Worm (Caenorhabditis elegans): ENCODE measurements around the gene srh-301.

srh-301 gene

DNA sequence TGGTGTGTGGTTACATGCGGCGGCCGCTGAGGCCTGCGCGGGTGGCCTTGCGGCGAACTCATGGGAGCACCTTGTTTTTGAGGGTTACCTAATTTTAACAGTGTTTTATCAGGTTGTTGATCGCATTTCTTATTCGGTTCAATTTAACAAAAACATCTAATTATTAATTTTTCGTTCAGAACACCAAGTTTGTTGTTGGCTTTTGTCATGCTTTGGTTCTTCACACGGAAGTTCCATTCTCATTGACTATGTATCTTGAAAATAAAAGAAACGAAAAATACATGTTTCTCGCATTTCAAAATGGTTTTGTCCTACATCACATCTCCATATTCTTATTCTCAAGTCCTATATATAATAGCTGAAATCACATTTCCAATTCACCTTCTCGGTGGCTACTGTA, 34.5 kb upstream of the srh-301 start, which contains the start of gene srh-290:
Gene srh-290, plus strand, starts transcription at position 301 of the 400 bp plus-strand sequence.
- TF ChIP-seq ham-2 (GFP tag; optimal IDR thresholded peaks at IDR 0.05) (no peak), snpc-4 (tag; optimal IDR thresholded peaks at IDR 0.05) (no peak), sptf-1 (tag; optimal IDR thresholded peaks at IDR 0.05) (no peak), ceh-83 (GFP tag; optimal IDR thresholded peaks at IDR 0.05) (no peak), nhr-2 (tag; optimal IDR thresholded peaks at IDR 0.05) (no peak), lsy-2 (tag; optimal IDR thresholded peaks at IDR 0.05) (no peak), mab-5 (tag; optimal IDR thresholded peaks at IDR 0.05) (no peak), unc-39 (tag; optimal IDR thresholded peaks at IDR 0.05) (no peak), lin-13 (tag; optimal IDR thresholded peaks at IDR 0.05) (no peak), drap-1 (GFP tag; optimal IDR thresholded peaks at IDR 0.05) (no peak), ztf-11 (tag; optimal IDR thresholded peaks at IDR 0.05) (no peak), bed-3 (GFP tag; optimal IDR thresholded peaks at IDR 0.05) (no peak), nhr-76 (tag; optimal IDR thresholded peaks at IDR 0.05) (no peak)

- TF ChIP-seq mls-2 (tag; optimal IDR thresholded peaks at IDR 0.05) (no peak), cnd-1 (tag; optimal IDR thresholded peaks at IDR 0.05) (no peak), unc-62 (GFP tag; optimal IDR thresholded peaks at IDR 0.05) (no peak), elt-1 (tag; optimal IDR thresholded peaks at IDR 0.05; ENCODE audit: borderline replicate concordance, insufficient read depth) (no peak), nhr-28 (tag; optimal IDR thresholded peaks at IDR 0.05) (no peak), elt-3 (tag; optimal IDR thresholded peaks at IDR 0.05) (no peak), sptf-1 (tag; optimal IDR thresholded peaks at IDR 0.05) (no peak), M03D4.4 (tag; optimal IDR thresholded peaks at IDR 0.05) (no peak), unc-39 (tag; optimal IDR thresholded peaks at IDR 0.05) (no peak), snpc-4 (tag; optimal IDR thresholded peaks at IDR 0.05) (no peak), drap-1 (GFP tag; optimal IDR thresholded peaks at IDR 0.05) (no peak), lsy-2 (tag; optimal IDR thresholded peaks at IDR 0.05) (no peak), nhr-2 (tag; optimal IDR thresholded peaks at IDR 0.05) (no peak), nhr-12 (tag; optimal IDR thresholded peaks at IDR 0.05) (no peak), zip-8 (tag; optimal IDR thresholded peaks at IDR 0.05) (no peak), sem-2 (GFP tag; optimal IDR thresholded peaks at IDR 0.05) (no peak)
Observed at ce11 chrV:17793986-17794385, 30.7 kb upstream of the srh-301 start, which contains the start of gene srh-289. Gene srh-289, minus strand, starts transcription at chrV:17794086.

DNA sequence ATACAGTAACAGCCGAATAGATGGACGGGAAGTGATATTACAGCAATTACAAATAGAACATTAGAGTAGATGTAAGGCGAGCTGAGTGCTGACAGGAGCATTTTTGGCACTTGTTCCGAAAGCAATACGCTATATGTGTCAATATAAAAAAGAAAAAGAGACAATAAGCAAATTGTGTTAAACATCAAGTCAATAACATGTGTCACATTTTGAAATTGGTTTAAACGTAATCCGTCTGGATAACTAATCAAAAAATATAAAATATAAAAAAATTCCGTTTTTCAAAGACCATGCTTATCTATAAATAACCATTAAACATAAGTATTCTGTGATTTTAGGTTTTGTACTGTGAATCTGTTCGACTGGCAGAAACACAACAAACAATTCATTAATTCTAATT, 29.1 kb upstream of the srh-301 start, which contains the start of gene srh-288:
Gene srh-288, minus strand, starts transcription at position 101 of the 400 bp plus-strand sequence.
- TF ChIP-seq pha-4 (tag; optimal IDR thresholded peaks at IDR 0.05) (no peak), flh-1 (GFP tag; optimal IDR thresholded peaks at IDR 0.05) (no peak), mls-2 (tag; optimal IDR thresholded peaks at IDR 0.05) (no peak), ham-2 (GFP tag; optimal IDR thresholded peaks at IDR 0.05) (no peak), sem-2 (GFP tag; optimal IDR thresholded peaks at IDR 0.05) (no peak), bed-3 (GFP tag; optimal IDR thresholded peaks at IDR 0.05) (no peak), hlh-1 (tag; optimal IDR thresholded peaks at IDR 0.05) (no peak), nhr-12 (tag; optimal IDR thresholded peaks at IDR 0.05) (no peak), nhr-237 (tag; optimal IDR thresholded peaks at IDR 0.05) (no peak), elt-1 (tag; optimal IDR thresholded peaks at IDR 0.05; ENCODE audit: borderline replicate concordance, insufficient read depth) (no peak), cnd-1 (tag; optimal IDR thresholded peaks at IDR 0.05) (no peak), elt-3 (tag; optimal IDR thresholded peaks at IDR 0.05) (no peak), lsy-2 (tag; optimal IDR thresholded peaks at IDR 0.05) (no peak), tbx-8 (GFP tag; optimal IDR thresholded peaks at IDR 0.05) (no peak), M03D4.4 (tag; optimal IDR thresholded peaks at IDR 0.05) (no peak), unc-120 (tag; optimal IDR thresholded peaks at IDR 0.05; ENCODE audit: poor library complexity, severe bottlenecking) (no peak), mep-1 (tag; optimal IDR thresholded peaks at IDR 0.05) (no peak), ceh-43 (GFP tag; optimal IDR thresholded peaks at IDR 0.05) (no peak), mab-5 (tag; optimal IDR thresholded peaks at IDR 0.05) (no peak)

DNA sequence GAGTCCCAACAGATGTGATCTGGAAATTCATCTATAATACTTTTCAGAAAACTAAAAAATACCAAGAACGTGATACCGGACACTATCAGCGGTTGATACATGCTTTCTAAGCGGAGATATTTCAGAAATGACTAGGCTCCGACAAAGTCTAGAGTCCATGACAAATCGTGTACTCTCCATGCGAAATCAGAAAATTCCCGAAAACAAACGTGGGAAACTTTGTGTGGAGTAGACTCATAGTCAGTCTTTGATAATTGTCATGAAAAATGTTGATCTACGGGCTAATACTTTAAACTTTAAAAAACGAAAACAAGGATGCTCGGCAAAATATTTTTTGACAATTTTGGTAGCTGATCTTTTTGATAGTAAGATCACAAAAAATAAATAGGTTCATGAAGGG, 25.9 kb upstream of the srh-301 start, which contains the start of gene srx-18:
Gene srx-18, minus strand, starts transcription at position 101 of the 400 bp plus-strand sequence.
- TF ChIP-seq nhr-2 (tag; optimal IDR thresholded peaks at IDR 0.05) (no peak), mab-5 (tag; optimal IDR thresholded peaks at IDR 0.05) (no peak), blmp-1 (tag; optimal IDR thresholded peaks at IDR 0.05) (no peak), ces-1 (GFP tag; optimal IDR thresholded peaks at IDR 0.05) (no peak), sem-2 (GFP tag; optimal IDR thresholded peaks at IDR 0.05) (no peak), drap-1 (GFP tag; optimal IDR thresholded peaks at IDR 0.05) (no peak), ham-2 (GFP tag; optimal IDR thresholded peaks at IDR 0.05) (no peak), elt-1 (tag; optimal IDR thresholded peaks at IDR 0.05; ENCODE audit: borderline replicate concordance, insufficient read depth) (no peak), lin-32 (GFP tag; optimal IDR thresholded peaks at IDR 0.05) (no peak)

All from whole organism, mixed stage, embryonic.